Worm (Caenorhabditis elegans) whole organism, L4/young adult: ENCODE data around the gene pgp-13.

Source experiments
- W03F9.2 ChIP-seq: fragments of 150-350 bp; optimal IDR thresholded peaks from 2 replicates; lab custom pipeline; 2014; ENCODE audit warnings: missing biosample characterization, missing genetic modification characterization
- dao-5 ChIP-seq: sonication (generic microtip); optimal IDR thresholded peaks from 2 replicates; lab custom pipeline; 2016; ENCODE audit warnings: missing genotype, missing genetic modification characterization, moderate library complexity, missing compliant biosample characterization
- him-1 ChIP-seq: sonication (generic microtip); optimal IDR thresholded peaks from 2 replicates; lab custom pipeline; 2016; ENCODE audit warnings: missing genotype, missing genetic modification reagents, missing genetic modification characterization, missing compliant biosample characterization

DNA sequence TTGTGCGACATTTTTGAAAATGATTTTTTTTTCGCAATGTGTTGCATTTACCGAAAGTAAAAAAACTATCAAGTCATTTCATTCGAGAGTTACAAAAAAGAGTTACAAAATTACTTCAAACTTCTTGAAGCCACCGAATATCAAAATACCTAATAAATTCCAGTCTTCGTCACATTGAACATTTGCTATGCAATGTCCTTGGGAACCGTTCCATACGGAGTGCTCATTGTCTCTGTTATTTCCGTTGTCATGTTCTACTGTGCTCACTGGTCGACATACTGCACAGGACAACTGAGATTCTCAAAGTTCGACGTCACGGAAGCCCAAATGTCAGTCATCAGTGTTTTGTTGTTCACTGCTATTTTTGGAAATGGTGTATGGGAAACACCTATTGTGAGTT, 25.5 kb downstream of the pgp-13 start:
- TF ChIP-seq him-1 (no peak), W03F9.2 (tag; lab: Kevin White, UChicago) (no peak), dao-5 (tag; lab: Kevin White, UChicago) (no peak)
